Worm (Caenorhabditis elegans) whole organism, late embryonic: ENCODE results near the gene F37B12.1.

ENCODE experiments used
- ahr-1 ChIP-seq: sonication (generic microtip); optimal IDR thresholded peaks from 2 replicates; lab custom pipeline; 2016; ENCODE audit warnings: missing genetic modification characterization, missing compliant biosample characterization
- ceh-24 ChIP-seq: sonication (generic microtip); optimal IDR thresholded peaks from 2 replicates; lab custom pipeline; 2016; ENCODE audit warnings: mild to moderate bottlenecking, missing genetic modification characterization, missing compliant biosample characterization
- ceh-31 ChIP-seq: sonication (generic microtip); optimal IDR thresholded peaks from 2 replicates; lab custom pipeline; 2016; ENCODE audit warnings: missing genetic modification characterization, missing compliant biosample characterization
- hlh-15 ChIP-seq: sonication (generic microtip); optimal IDR thresholded peaks from 2 replicates; lab custom pipeline; 2016; ENCODE audit warnings: missing genetic modification characterization, missing compliant biosample characterization
- hlh-30 ChIP-seq: sonication (generic microtip); optimal IDR thresholded peaks from 2 replicates; lab custom pipeline; 2017; ENCODE audit warnings: antibody characterized with exemption, missing genetic modification characterization, missing compliant biosample characterization; ENCODE audit not compliant: insufficient read depth
- hlh-6 ChIP-seq: sonication (generic microtip); optimal IDR thresholded peaks from 2 replicates; lab custom pipeline; 2016; ENCODE audit warnings: missing genotype, missing genetic modification characterization, missing compliant biosample characterization
- lim-6 ChIP-seq: sonication (generic microtip); optimal IDR thresholded peaks from 2 replicates; lab custom pipeline; 2016; ENCODE audit warnings: missing genetic modification characterization, missing compliant biosample characterization
- madf-2 ChIP-seq: sonication (generic microtip); optimal IDR thresholded peaks from 2 replicates; lab custom pipeline; 2017; ENCODE audit warnings: missing genetic modification characterization, missing compliant biosample characterization
- mec-3 ChIP-seq: sonication (generic microtip); optimal IDR thresholded peaks from 2 replicates; lab custom pipeline; 2016; ENCODE audit warnings: borderline replicate concordance, missing genetic modification characterization, missing compliant biosample characterization
- nhr-11 ChIP-seq: fragments of 150-350 bp; optimal IDR thresholded peaks from 2 replicates; lab custom pipeline; 2014; ENCODE audit warnings: missing biosample characterization, missing genetic modification characterization
- pag-3 ChIP-seq: sonication (generic microtip); optimal IDR thresholded peaks from 2 replicates; lab custom pipeline; 2016; ENCODE audit warnings: missing compliant biosample characterization, missing genetic modification characterization, borderline replicate concordance
- pax-1 ChIP-seq: fragments of 150-350 bp; optimal IDR thresholded peaks from 2 replicates; lab custom pipeline; 2014; ENCODE audit warnings: missing biosample characterization, missing genetic modification characterization
- pha-2 ChIP-seq: sonication (generic microtip); optimal IDR thresholded peaks from 2 replicates; lab custom pipeline; 2017; ENCODE audit warnings: mild to moderate bottlenecking, missing genetic modification characterization, missing compliant biosample characterization
- pha-4 ChIP-seq: fragments of 150-350 bp; optimal IDR thresholded peaks from 2 replicates; lab custom pipeline; 2018; ENCODE audit warnings: missing biosample characterization, missing genetic modification reagents, missing genetic modification characterization
- pros-1 ChIP-seq: fragments of 150-350 bp; optimal IDR thresholded peaks from 2 replicates; lab custom pipeline; 2014; ENCODE audit warnings: missing biosample characterization, missing genetic modification reagents, missing genetic modification characterization
- zip-5 ChIP-seq: sonication (generic microtip); optimal IDR thresholded peaks from 2 replicates; lab custom pipeline; 2016; ENCODE audit warnings: missing genetic modification characterization, missing compliant biosample characterization

The F37B12.1 gene

DNA sequence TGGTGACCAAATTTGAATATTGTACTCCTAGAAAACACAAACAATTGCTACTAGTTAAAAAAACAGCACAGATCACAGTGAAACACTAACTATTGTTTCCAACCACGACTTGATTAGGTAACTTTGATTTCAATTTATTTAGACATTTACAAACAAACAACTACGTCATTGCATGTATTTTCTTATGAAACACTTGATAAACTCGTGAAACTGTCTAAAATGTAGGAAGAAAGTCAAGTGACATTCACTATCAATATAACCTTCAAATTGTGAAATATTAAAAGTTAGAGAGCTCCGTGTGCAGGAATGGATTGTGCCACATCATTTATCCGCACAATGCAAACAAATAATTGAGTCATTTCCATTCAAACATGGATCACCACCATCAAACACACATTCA, 38.8 kb downstream of the F37B12.1 start:
- no peak for TF ChIP-seq pros-1 (tag; lab: Kevin White, UChicago)
- no peak for TF ChIP-seq hlh-30 (tag; lab: Kevin White, UChicago)
- TF ChIP-seq hlh-6 (tag; lab: Kevin White, UChicago): no peak
- TF ChIP-seq nhr-11 (tag; lab: Kevin White, UChicago): no peak
- no peak for TF ChIP-seq zip-5
- TF ChIP-seq mec-3: no peak
- TF ChIP-seq pha-4 (tag; lab: Kevin White, UChicago): no peak
- TF ChIP-seq pax-1 (tag; lab: Kevin White, UChicago): no peak

DNA sequence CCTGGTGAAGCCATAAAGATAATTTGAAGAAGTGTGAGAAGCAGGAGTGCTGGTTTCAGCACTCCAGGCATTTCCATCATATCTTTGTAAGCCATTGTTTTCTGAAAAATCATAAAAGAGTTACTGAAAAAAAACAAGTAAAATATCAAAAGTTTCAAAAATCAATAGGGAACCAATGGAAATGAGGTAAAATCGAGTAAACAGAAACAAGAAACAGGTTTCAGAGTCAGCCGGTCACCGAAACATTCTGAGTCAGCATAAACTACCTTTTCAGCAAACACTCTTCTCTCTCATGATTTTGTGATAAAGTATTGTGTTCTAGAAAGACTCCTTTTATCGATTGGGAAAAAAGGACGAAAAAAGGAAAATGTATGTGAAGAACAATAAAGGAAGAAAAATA, 39.6 kb downstream of the F37B12.1 start, which contains the start of gene C18E9.9:
Gene C18E9.9, minus strand, starts transcription at position 101 of the 400 bp plus-strand sequence.
- TF ChIP-seq pha-2 (tag; lab: Kevin White, UChicago) (no peak), ceh-24 (no peak), hlh-15 (tag; lab: Kevin White, UChicago) (no peak), pag-3 (tag; lab: Kevin White, UChicago) (no peak), nhr-11 (tag; lab: Kevin White, UChicago) (no peak), ahr-1 (no peak)
- TF ChIP-seq, all 69 proteins: peak for 0

DNA sequence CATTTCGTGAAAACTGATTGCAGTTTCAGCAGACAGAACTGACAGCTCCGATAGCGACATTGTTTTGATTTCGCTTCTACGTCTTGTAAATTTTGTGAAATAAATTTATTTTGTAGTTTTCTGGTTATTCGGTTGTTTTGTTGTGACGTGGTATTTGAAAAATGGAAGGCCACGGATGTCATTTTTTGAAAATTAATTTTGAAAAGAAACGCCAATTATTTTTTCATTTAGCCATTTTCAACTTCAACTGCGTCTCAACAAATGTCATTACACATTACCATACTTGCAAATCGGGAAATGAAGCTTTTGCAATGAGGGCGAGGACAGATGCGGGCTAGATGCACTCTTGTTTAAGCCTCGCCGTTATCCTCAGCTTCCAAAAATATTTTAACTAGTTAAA, 41.1 kb downstream of the F37B12.1 start, which contains the start of gene C18E9.8:
Gene C18E9.8, minus strand, starts transcription at position 101 of the 400 bp plus-strand sequence.
- no peak for TF ChIP-seq ceh-31 (tag; lab: Kevin White, UChicago)
- no peak for TF ChIP-seq lim-6 (tag; lab: Kevin White, UChicago)
- no peak for TF ChIP-seq madf-2 (tag; lab: Kevin White, UChicago)
- no peak for TF ChIP-seq pros-1 (tag; lab: Kevin White, UChicago)

DNA sequence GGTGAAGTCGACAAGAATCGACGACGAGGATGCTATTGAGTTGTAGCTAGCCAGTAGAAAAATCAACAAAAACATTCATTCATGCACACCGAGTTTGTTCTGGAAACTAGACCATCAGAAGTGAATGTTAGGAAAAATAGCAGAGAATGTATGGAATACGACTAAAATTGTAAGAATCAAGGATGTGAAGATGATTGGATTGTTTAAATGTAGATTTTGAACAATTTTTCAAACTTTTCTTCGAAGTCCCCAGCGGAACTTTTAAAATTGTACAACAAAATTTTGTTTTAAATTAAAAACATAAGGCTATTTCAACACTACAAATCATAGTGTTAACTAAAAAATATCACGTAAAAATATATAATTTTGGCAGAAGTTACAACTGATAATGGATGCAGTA, 46.4 kb downstream of the F37B12.1 start, which contains the start of gene C18E9.7:
Gene C18E9.7, minus strand, starts transcription at position 101 of the 400 bp plus-strand sequence.
- TF ChIP-seq ceh-24: no peak
